Fruit fly (Drosophila melanogaster): Measurements from ENCODE around the gene TfIIA-L.

The TfIIA-L gene

DNA sequence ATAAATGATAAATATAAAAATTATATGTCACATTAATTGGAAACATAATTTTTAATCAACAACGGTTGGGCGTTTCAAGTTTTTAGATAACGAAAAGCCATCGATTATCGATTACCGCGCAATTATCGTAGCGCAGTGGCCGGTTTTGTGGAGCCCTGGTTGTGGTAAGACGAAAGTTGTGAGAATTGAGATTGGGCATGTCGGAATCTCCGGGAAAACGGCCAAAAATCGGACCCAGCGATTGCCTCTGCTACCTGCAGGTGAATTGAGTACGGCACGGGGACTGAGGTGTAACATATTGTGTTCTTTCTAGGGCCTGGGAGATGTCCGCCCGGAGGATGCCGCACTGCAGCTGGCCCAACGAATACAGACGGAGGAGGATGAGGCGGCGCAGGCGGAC is 32.7 kb downstream of the TfIIA-L start, which contains the start of gene CG3368 (continued):
- TF ChIP-seq dmrt99B (tag; optimal IDR thresholded peaks at IDR 0.05) = no peak
- TF ChIP-seq disco-r (GFP tag; optimal IDR thresholded peaks at IDR 0.05) = no peak
- TF ChIP-seq aop (GFP tag; IDR thresholded peaks at IDR 0.05) = no peak
- TF ChIP-seq onecut (GFP tag; IDR thresholded peaks at IDR 0.05) = no peak
- TF ChIP-seq hb (GFP tag; IDR thresholded peaks at IDR 0.05; ENCODE audit: partially characterized antibody) = peak; percentile 62; the same call in 2 of the 3 replicates
- no peak for TF ChIP-seq Hmx (GFP tag; optimal IDR thresholded peaks at IDR 0.05)
- TF ChIP-seq CG4617 (GFP tag; optimal IDR thresholded peaks at IDR 0.05; ENCODE audit: borderline replicate concordance) = peak; percentile 18
- TF ChIP-seq CG17186 (GFP tag; optimal IDR thresholded peaks at IDR 0.05) = peak; percentile 57
- no peak for TF ChIP-seq CG17912 (GFP tag; optimal IDR thresholded peaks at IDR 0.05)
- no peak for TF ChIP-seq Elba2 (GFP tag; optimal IDR thresholded peaks at IDR 0.05)
- TF ChIP-seq CG12071 (GFP tag; optimal IDR thresholded peaks at IDR 0.05) = no peak
- no peak for TF ChIP-seq ken (GFP tag; IDR thresholded peaks at IDR 0.05)
- TF ChIP-seq CG2889 (GFP tag; IDR thresholded peaks at IDR 0.05) = no peak
- TF ChIP-seq crol (GFP tag; IDR thresholded peaks at IDR 0.05) = 0 out of 2 replicates have a peak, but pooled peaks have one; percentile 16
- TF ChIP-seq Sox100B (GFP tag; optimal IDR thresholded peaks at IDR 0.05) = no peak
- TF ChIP-seq sens (GFP tag) = peak; percentile 49
- no peak for TF ChIP-seq kni (GFP tag; optimal IDR thresholded peaks at IDR 0.05)
- no peak for TF ChIP-seq Nf-YC (tag; optimal IDR thresholded peaks at IDR 0.05)
- no peak for TF ChIP-seq Spps (tag; optimal IDR thresholded peaks at IDR 0.05)
- no peak for TF ChIP-seq otp (GFP tag; IDR thresholded peaks at IDR 0.05)
- TF ChIP-seq CG18619 (GFP tag; optimal IDR thresholded peaks at IDR 0.05) = no peak
- TF ChIP-seq YL-1 (GFP tag; optimal IDR thresholded peaks at IDR 0.05) = peak; percentile 60
- no peak for TF ChIP-seq CG17361 (GFP tag; IDR thresholded peaks at IDR 0.05)
- TF ChIP-seq CG1792 (GFP tag; optimal IDR thresholded peaks at IDR 0.05) = no peak
- no peak for TF ChIP-seq kay (GFP tag; optimal IDR thresholded peaks at IDR 0.05)
- no peak for TF ChIP-seq CG10267 (tag; optimal IDR thresholded peaks at IDR 0.05)
- TF ChIP-seq mirr (GFP tag; optimal IDR thresholded peaks at IDR 0.05) = no peak
- TF ChIP-seq CG2678 (tag; optimal IDR thresholded peaks at IDR 0.05) = no peak
- no peak for TF ChIP-seq CG6654 (GFP tag; optimal IDR thresholded peaks at IDR 0.05)
- no peak for TF ChIP-seq Ada2b (GFP tag; IDR thresholded peaks at IDR 0.05)
- no peak for TF ChIP-seq ara (GFP tag; IDR thresholded peaks at IDR 0.05)
- TF ChIP-seq CG33213 (GFP tag; optimal IDR thresholded peaks at IDR 0.05) = no peak
- peak; percentile 65 for TF ChIP-seq Dll (GFP tag; IDR thresholded peaks at IDR 0.05; ENCODE audit: partially characterized antibody)
- TF ChIP-seq wor (GFP tag; IDR thresholded peaks at IDR 0.05) = no peak
- no peak for TF ChIP-seq Antp (GFP tag; optimal IDR thresholded peaks at IDR 0.05)
- TF ChIP-seq CG9727 (GFP tag; optimal IDR thresholded peaks at IDR 0.05) = no peak
- TF ChIP-seq CG12391 (tag; optimal IDR thresholded peaks at IDR 0.05) = no peak
- no peak for TF ChIP-seq fd64A (GFP tag; optimal IDR thresholded peaks at IDR 0.05)
- peak; percentile 49 for TF ChIP-seq pzg (GFP tag; optimal IDR thresholded peaks at IDR 0.05)
- no peak for TF ChIP-seq abd-A (tag; optimal IDR thresholded peaks at IDR 0.05)
- no peak for TF ChIP-seq nmo (GFP tag; optimal IDR thresholded peaks at IDR 0.05)
- TF ChIP-seq tio (GFP tag; optimal IDR thresholded peaks at IDR 0.05) = no peak
- no peak for TF ChIP-seq GATAe (GFP tag; conservative IDR thresholded peaks at IDR 0.05)
- TF ChIP-seq Dad (GFP tag; optimal IDR thresholded peaks at IDR 0.05) = no peak
- TF ChIP-seq D19A (tag; optimal IDR thresholded peaks at IDR 0.05) = no peak
- no peak for TF ChIP-seq kah (GFP tag; optimal IDR thresholded peaks at IDR 0.05)
- TF ChIP-seq unpg (GFP tag; optimal IDR thresholded peaks at IDR 0.05) = no peak
- TF ChIP-seq zfh2 (GFP tag; optimal IDR thresholded peaks at IDR 0.05) = no peak
- TF ChIP-seq CG18011 (GFP tag; optimal IDR thresholded peaks at IDR 0.05) = no peak
- no peak for TF ChIP-seq CG11247 (GFP tag; IDR thresholded peaks at IDR 0.05)
- TF ChIP-seq CG6689 (GFP tag; IDR thresholded peaks at IDR 0.05) = no peak
- no peak for TF ChIP-seq H15 (GFP tag; IDR thresholded peaks at IDR 0.05)

All from whole organism, embryonic.